Fruit fly (Drosophila melanogaster) whole organism, embryonic: ENCODE data around the gene CARPB.

ENCODE experiments used
- Bgb ChIP-seq: fragments of 200-800 bp; sonication (Bioruptor generic); IDR thresholded peaks from 2 replicates; pipeline ENCODE4 v1.3.6; 2022; ENCODE audit warnings: missing biosample characterization, missing genetic modification characterization; ENCODE audit not compliant: partially characterized antibody
- CG10274 ChIP-seq: fragments of 200-800 bp; sonication (Bioruptor generic); optimal IDR thresholded peaks from 3 replicates; lab custom pipeline; 2017; ENCODE audit warnings: missing biosample characterization, mild to moderate bottlenecking, missing genetic modification characterization
- CG10462 ChIP-seq: fragments of 200-800 bp; sonication (Bioruptor generic); optimal IDR thresholded peaks from 2 replicates; lab custom pipeline; 2016; ENCODE audit warnings: missing biosample characterization, missing genetic modification characterization
- CG10543 ChIP-seq: fragments of 200-800 bp; sonication (Bioruptor generic); optimal IDR thresholded peaks from 3 replicates; lab custom pipeline; 2017; ENCODE audit warnings: missing biosample characterization, mild to moderate bottlenecking, missing genetic modification characterization, moderate library complexity
- CG11398 ChIP-seq: fragments of 200-800 bp; sonication (Bioruptor generic); optimal IDR thresholded peaks from 2 replicates; lab custom pipeline; 2016; ENCODE audit warnings: missing biosample characterization, missing genetic modification characterization
- CG1233 ChIP-seq: fragments of 200-800 bp; sonication (Bioruptor generic); optimal IDR thresholded peaks from 4 replicates; lab custom pipeline; 2018; ENCODE audit warnings: missing biosample characterization, mild to moderate bottlenecking, missing genetic modification characterization
- CG12942 ChIP-seq: fragments of 200-800 bp; sonication (Bioruptor generic); optimal IDR thresholded peaks from 3 replicates; lab custom pipeline; 2016; ENCODE audit warnings: missing biosample characterization, missing genetic modification characterization
- CG17829 ChIP-seq: fragments of 200-800 bp; optimal IDR thresholded peaks from 2 replicates; lab custom pipeline; 2019; ENCODE audit warnings: missing biosample characterization, mild to moderate bottlenecking, missing genetic modification characterization, moderate library complexity
- CG18262 ChIP-seq: fragments of 200-800 bp; optimal IDR thresholded peaks from 3 replicates; lab custom pipeline; 2019; ENCODE audit warnings: missing biosample characterization, mild to moderate bottlenecking, missing genetic modification characterization, moderate library complexity
- CG18764 ChIP-seq: fragments of 200-800 bp; sonication (Bioruptor generic); optimal IDR thresholded peaks from 3 replicates; lab custom pipeline; 2016; ENCODE audit warnings: missing biosample characterization, missing genetic modification characterization
- CG2120 ChIP-seq: fragments of 200-800 bp; sonication (Bioruptor generic); optimal IDR thresholded peaks from 3 replicates; lab custom pipeline; 2016; ENCODE audit warnings: missing biosample characterization, missing genetic modification characterization
- CG31365 ChIP-seq: fragments of 200-800 bp; sonication (Bioruptor generic); optimal IDR thresholded peaks from 2 replicates; lab custom pipeline; 2018; ENCODE audit warnings: missing biosample characterization, mild to moderate bottlenecking, missing genetic modification characterization
- CG31441 ChIP-seq: fragments of 200-800 bp; sonication (Bioruptor generic); IDR thresholded peaks from 2 replicates; pipeline ENCODE4 v1.3.6; 2022; ENCODE audit warnings: missing biosample characterization, missing genetic modification characterization
- CG3407 ChIP-seq: fragments of 200-800 bp; sonication (Bioruptor generic); optimal IDR thresholded peaks from 2 replicates; lab custom pipeline; 2018; ENCODE audit warnings: missing biosample characterization, mild to moderate bottlenecking, missing genetic modification characterization
- CG34224 ChIP-seq: fragments of 200-800 bp; sonication (Bioruptor generic); IDR thresholded peaks from 3 replicates; pipeline ENCODE4 v1.3.6; 2022; ENCODE audit warnings: missing biosample characterization, missing genetic modification characterization; ENCODE audit not compliant: partially characterized antibody
- CG34376 ChIP-seq: fragments of 200-800 bp; sonication (Bioruptor generic); optimal IDR thresholded peaks from 2 replicates; lab custom pipeline; 2018; ENCODE audit warnings: missing biosample characterization, mild to moderate bottlenecking, missing genetic modification characterization
- CG43689 ChIP-seq: fragments of 200-800 bp; sonication (Bioruptor generic); IDR thresholded peaks from 2 replicates; pipeline ENCODE4 v1.3.6; 2022; ENCODE audit warnings: missing biosample characterization, missing genetic modification characterization
- CG4730 ChIP-seq: fragments of 200-800 bp; sonication (Bioruptor generic); IDR thresholded peaks from 2 replicates; pipeline ENCODE4 v1.3.6; 2022; ENCODE audit warnings: missing biosample characterization, missing genetic modification characterization
- CG6254 ChIP-seq: fragments of 200-800 bp; sonication (Bioruptor generic); optimal IDR thresholded peaks from 3 replicates; lab custom pipeline; 2017; ENCODE audit warnings: mild to moderate bottlenecking, missing biosample characterization, missing genetic modification reagents, missing genetic modification characterization
- CG6683 ChIP-seq: fragments of 200-800 bp; sonication (Bioruptor generic); optimal IDR thresholded peaks from 2 replicates; lab custom pipeline; 2017; ENCODE audit warnings: missing biosample characterization, mild to moderate bottlenecking, missing genetic modification characterization, missing genetic modification reagents
- CG7357 ChIP-seq: fragments of 200-800 bp; sonication (Bioruptor generic); IDR thresholded peaks from 3 replicates; pipeline ENCODE4 v1.3.6; 2022; ENCODE audit warnings: missing biosample characterization, missing genetic modification characterization
- CG8290 ChIP-seq, 3 experiments: fragments of 200-800 bp; sonication (Bioruptor generic); optimal IDR thresholded peaks; 2 replicates each; lab custom pipeline; 2016 to 2019; ENCODE audit warnings: missing biosample characterization in 3 of 3, missing genetic modification characterization in 3 of 3, mild to moderate bottlenecking in 2 of 3, moderate library complexity in 1 of 3
- CG9215 ChIP-seq: fragments of 200-800 bp; sonication (Bioruptor generic); IDR thresholded peaks from 2 replicates; pipeline ENCODE4 v1.3.6; 2022; ENCODE audit warnings: missing biosample characterization, missing genetic modification characterization
- CG9727 ChIP-seq: fragments of 200-800 bp; sonication (Bioruptor generic); optimal IDR thresholded peaks from 3 replicates; lab custom pipeline; 2017; ENCODE audit warnings: missing biosample characterization, mild to moderate bottlenecking, missing genetic modification characterization
- D19A ChIP-seq: fragments of 200-800 bp; optimal IDR thresholded peaks from 3 replicates; lab custom pipeline; 2019; ENCODE audit warnings: missing biosample characterization, mild to moderate bottlenecking, missing genetic modification characterization, moderate library complexity
- Dfd ChIP-seq, 2 experiments: fragments of >200 bp; optimal IDR thresholded peaks; 2 replicates each; lab custom pipeline; 2017; ENCODE audit warnings: missing biosample characterization in 2 of 2, missing genetic modification characterization in 2 of 2
- Dp ChIP-seq: fragments of 200-800 bp; sonication (Bioruptor generic); optimal IDR thresholded peaks from 2 replicates; lab custom pipeline; 2018; ENCODE audit warnings: missing biosample characterization, mild to moderate bottlenecking, missing genetic modification characterization, moderate library complexity
- Fer2 ChIP-seq: fragments of 200-800 bp; sonication (Bioruptor generic); optimal IDR thresholded peaks from 2 replicates; lab custom pipeline; 2018; ENCODE audit warnings: missing biosample characterization, mild to moderate bottlenecking, missing genetic modification characterization, moderate library complexity
- HmgZ ChIP-seq: fragments of 200-800 bp; sonication (Bioruptor generic); optimal IDR thresholded peaks from 2 replicates; lab custom pipeline; 2018; ENCODE audit warnings: missing biosample characterization, mild to moderate bottlenecking, missing genetic modification characterization
- Hmx ChIP-seq: fragments of 200-800 bp; sonication (Bioruptor generic); optimal IDR thresholded peaks from 2 replicates; lab custom pipeline; 2016; ENCODE audit warnings: missing biosample characterization, missing genetic modification characterization
- Lim3 ChIP-seq: fragments of 200-800 bp; sonication (Bioruptor generic); IDR thresholded peaks from 2 replicates; pipeline ENCODE4 v1.3.6; 2022; ENCODE audit warnings: missing biosample characterization, missing genetic modification characterization
- Opbp ChIP-seq: fragments of 200-800 bp; sonication (Bioruptor generic); IDR thresholded peaks from 3 replicates; pipeline ENCODE4 v1.3.6; 2022; ENCODE audit warnings: missing biosample characterization, missing genetic modification characterization; ENCODE audit not compliant: partially characterized antibody
- Poxn ChIP-seq: fragments of 200-800 bp; sonication (Bioruptor generic); IDR thresholded peaks from 2 replicates; pipeline ENCODE4 v1.3.6; 2022; ENCODE audit warnings: missing biosample characterization, missing genetic modification characterization
- Ptx1 ChIP-seq: fragments of 200-800 bp; sonication (Bioruptor generic); IDR thresholded peaks from 2 replicates; pipeline ENCODE4 v1.3.6; 2022; ENCODE audit warnings: missing biosample characterization, missing genetic modification characterization
- amos ChIP-seq: fragments of 200-800 bp; sonication (Bioruptor generic); IDR thresholded peaks from 2 replicates; pipeline ENCODE4 v1.3.6; 2022; ENCODE audit warnings: missing biosample characterization, missing genetic modification characterization; ENCODE audit not compliant: partially characterized antibody
- bab2 ChIP-seq: fragments of 200-800 bp; sonication (Bioruptor generic); optimal IDR thresholded peaks from 2 replicates; lab custom pipeline; 2016; ENCODE audit warnings: missing biosample characterization, missing genetic modification characterization
- cwo ChIP-seq: fragments of 200-800 bp; sonication (Bioruptor generic); optimal IDR thresholded peaks from 3 replicates; lab custom pipeline; 2017; ENCODE audit warnings: missing biosample characterization, missing genetic modification characterization, mild to moderate bottlenecking, moderate library complexity, missing genetic modification reagents
- en ChIP-seq: fragments of 200-800 bp; sonication (Bioruptor generic); optimal IDR thresholded peaks from 2 replicates; lab custom pipeline; 2016; ENCODE audit warnings: missing biosample characterization, missing genetic modification characterization
- grau ChIP-seq: fragments of 200-800 bp; optimal IDR thresholded peaks from 3 replicates; lab custom pipeline; 2019; ENCODE audit warnings: missing biosample characterization, mild to moderate bottlenecking, missing genetic modification characterization, moderate library complexity
- lov ChIP-seq, 2 experiments: fragments of 200-800 bp in 1 of 2; fragments of >200 bp in 1 of 2; sonication (Bioruptor generic) in 1 of 2; IDR thresholded peaks in 1 of 2; optimal IDR thresholded peaks in 1 of 2; 2 replicates in 1 of 2; 3 replicates in 1 of 2; pipeline versions ENCODE4 v1.3.6 to Lab custom; 2017 to 2022; ENCODE audit warnings: missing biosample characterization in 1 of 2, missing genetic modification characterization in 1 of 2
- row ChIP-seq: fragments of 200-800 bp; sonication (Bioruptor generic); IDR thresholded peaks from 3 replicates; pipeline ENCODE4 v1.3.6; 2022; ENCODE audit warnings: missing biosample characterization, missing genetic modification characterization
- sisA ChIP-seq: fragments of 200-800 bp; sonication (Bioruptor generic); IDR thresholded peaks from 2 replicates; pipeline ENCODE4 v1.3.6; 2022; ENCODE audit warnings: missing biosample characterization, missing genetic modification characterization
- slp2 ChIP-seq: fragments of 200-800 bp; sonication (Bioruptor generic); optimal IDR thresholded peaks from 2 replicates; lab custom pipeline; 2016; ENCODE audit warnings: missing biosample characterization, missing genetic modification characterization
- sna ChIP-seq: fragments of 200-800 bp; sonication (Bioruptor generic); IDR thresholded peaks from 2 replicates; pipeline ENCODE4 v1.3.6; 2022; ENCODE audit warnings: missing biosample characterization, missing genetic modification characterization; ENCODE audit not compliant: partially characterized antibody
- so ChIP-seq: fragments of 200-800 bp; sonication (Bioruptor generic); IDR thresholded peaks from 3 replicates; pipeline ENCODE4 v1.3.6; 2022; ENCODE audit warnings: missing biosample characterization, missing genetic modification characterization
- sob ChIP-seq: fragments of 200-800 bp; sonication (Bioruptor generic); IDR thresholded peaks from 2 replicates; pipeline ENCODE4 v1.3.6; 2022; ENCODE audit warnings: missing biosample characterization, missing genetic modification characterization
- sqz ChIP-seq: fragments of 200-800 bp; sonication (Bioruptor generic); optimal IDR thresholded peaks from 3 replicates; lab custom pipeline; 2018; ENCODE audit warnings: missing biosample characterization, mild to moderate bottlenecking, missing genetic modification characterization
- yki ChIP-seq: fragments of >200 bp; optimal IDR thresholded peaks from 3 replicates; lab custom pipeline; 2018

CARPB gene

dm6 chrX:9875948-9876853 lies 93.2 kb downstream of the CARPB start, which contains the start of gene CG15247 (continued):
- TF ChIP-seq CG6254 (GFP tag; lab: Kevin White, UChicago), result peak; percentile 5
- TF ChIP-seq Dp (GFP tag; lab: Kevin White, UChicago), result no peak
- TF ChIP-seq Hmx (GFP tag; lab: Kevin White, UChicago), result peak; percentile 51
- peak; percentile 81 for TF ChIP-seq sob (GFP tag; lab: Robert Waterston, UW)
- TF ChIP-seq row (GFP tag; lab: Robert Waterston, UW), result peak; percentile 88
- TF ChIP-seq CG10274 (GFP tag; lab: Kevin White, UChicago), result peak; percentile 11
- TF ChIP-seq lov (optimal IDR thresholded peaks at IDR 0.05; lab: Kevin White, UChicago), result no peak
- TF ChIP-seq lov (GFP tag; IDR thresholded peaks at IDR 0.05; lab: Robert Waterston, UW), result peak; percentile 55; the same call in 1 of the 3 replicates
- TF ChIP-seq CG11398 (GFP tag; lab: Kevin White, UChicago), result no peak
- TF ChIP-seq CG6683 (GFP tag; lab: Kevin White, UChicago), result no peak
- TF ChIP-seq CG10462 (GFP tag; lab: Kevin White, UChicago), result no peak
- peak; percentile 51 for TF ChIP-seq sqz (GFP tag; lab: Kevin White, UChicago)
- TF ChIP-seq en, result peak; percentile 56
- no peak for TF ChIP-seq CG34376
- TF ChIP-seq so (GFP tag; lab: Robert Waterston, UW), result peak; percentile 57; the same call in 1 of the 3 replicates
- TF ChIP-seq CG31441 (GFP tag; lab: Robert Waterston, UW), result peak; percentile 68
- TF ChIP-seq yki (lab: Kevin White, UChicago), result no peak
- peak; percentile 45 for TF ChIP-seq D19A
- TF ChIP-seq CG34224 (GFP tag; lab: Robert Waterston, UW), result no peak
- peak; percentile 60 for TF ChIP-seq CG18262 (tag; lab: Kevin White, UChicago)
- peak; percentile 41 for TF ChIP-seq cwo (GFP tag; lab: Kevin White, UChicago)
- no peak for TF ChIP-seq amos (GFP tag; lab: Robert Waterston, UW)
- TF ChIP-seq Ptx1, result peak; percentile 87
- TF ChIP-seq CG9215 (GFP tag; lab: Robert Waterston, UW), result peak; percentile 79
- peak; percentile 49 for TF ChIP-seq HmgZ
- TF ChIP-seq CG10543, result peak; percentile 34
- peak; percentile 89 for TF ChIP-seq grau
- no peak for TF ChIP-seq Bgb (GFP tag; lab: Robert Waterston, UW)
- peak; percentile 38 for TF ChIP-seq CG18764
- no peak for TF ChIP-seq Poxn (GFP tag; lab: Robert Waterston, UW)
- TF ChIP-seq CG3407 (GFP tag; lab: Kevin White, UChicago), result peak; percentile 36
- TF ChIP-seq CG8290 (GFP tag; optimal IDR thresholded peaks at IDR 0.05; lab: Kevin White, UChicago), result peak; percentile 6
- TF ChIP-seq CG8290 (tag; optimal IDR thresholded peaks at IDR 0.05; lab: Kevin White, UChicago), result no peak
- TF ChIP-seq bab2 (GFP tag; lab: Kevin White, UChicago), result peak; percentile 73
- TF ChIP-seq CG9727 (GFP tag; lab: Kevin White, UChicago), result peak; percentile 67
- no peak for TF ChIP-seq Opbp (GFP tag; lab: Robert Waterston, UW)
- no peak for TF ChIP-seq Lim3 (GFP tag; lab: Robert Waterston, UW)
- peak; percentile 50 for TF ChIP-seq CG1233 (GFP tag; lab: Kevin White, UChicago)
- TF ChIP-seq Fer2 (tag; lab: Kevin White, UChicago), result peak; percentile 49
- peak; percentile 54 for TF ChIP-seq slp2
- peak; percentile 39 for TF ChIP-seq CG17829 (tag; lab: Kevin White, UChicago)
- TF ChIP-seq CG43689 (GFP tag; lab: Robert Waterston, UW), result peak; percentile 47; the same call in 1 of the 2 replicates
- no peak for TF ChIP-seq sna (GFP tag; lab: Robert Waterston, UW)
- TF ChIP-seq Dfd (GFP tag; optimal IDR thresholded peaks at IDR 0.05; lab: Kevin White, UChicago), result no peak
- peak; percentile 22 for TF ChIP-seq CG12942
- TF ChIP-seq CG7357, result peak; percentile 48; the same call in 1 of the 3 replicates
- TF ChIP-seq CG4730 (GFP tag; lab: Robert Waterston, UW), result peak; percentile 75
- TF ChIP-seq CG2120 (GFP tag; lab: Kevin White, UChicago), result peak; percentile 82
- peak; percentile 78 for TF ChIP-seq sisA (GFP tag; lab: Robert Waterston, UW)
- no peak for TF ChIP-seq CG31365 (tag; lab: Kevin White, UChicago)
